Fruit fly (Drosophila melanogaster): Measurements from ENCODE around the gene Yp3.

DNA sequence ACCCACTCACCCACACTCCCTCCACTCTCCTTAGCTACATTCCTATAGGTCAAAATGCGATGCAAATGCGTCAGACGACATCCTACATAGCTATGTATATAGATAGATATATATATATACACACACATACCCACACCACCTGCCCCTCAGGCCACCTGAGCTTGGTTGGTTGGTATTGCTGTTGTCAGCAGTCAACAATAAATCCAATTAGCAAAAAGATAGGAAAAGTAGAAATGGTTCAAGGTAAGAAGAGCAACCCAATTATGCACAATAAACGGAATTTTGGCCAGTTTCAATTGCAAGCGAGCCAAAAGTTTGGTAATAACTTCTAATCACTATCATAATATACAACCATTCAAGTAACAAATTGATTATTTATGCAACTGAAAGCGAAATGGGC, 7.1 kb downstream of the Yp3 start:
- TF ChIP-seq Hr78 (GFP tag; optimal IDR thresholded peaks at IDR 0.05) (no peak), psq (GFP tag; optimal IDR thresholded peaks at IDR 0.05) (no peak), Dfd (GFP tag; optimal IDR thresholded peaks at IDR 0.05) (no peak), Jra (GFP tag; optimal IDR thresholded peaks at IDR 0.05) (no peak), sv (GFP tag; optimal IDR thresholded peaks at IDR 0.05) (no peak)

Measured in whole organism, wandering third instar larva.